Worm (Caenorhabditis elegans): ENCODE data around the gene Y38F1A.1.

- TF ChIP-seq elt-1 (tag; optimal IDR thresholded peaks at IDR 0.05; ENCODE audit: borderline replicate concordance, insufficient read depth) (no peak), ztf-11 (tag; optimal IDR thresholded peaks at IDR 0.05) (no peak), nhr-12 (tag; optimal IDR thresholded peaks at IDR 0.05) (no peak), lsy-2 (tag; optimal IDR thresholded peaks at IDR 0.05) (no peak), snpc-4 (tag; optimal IDR thresholded peaks at IDR 0.05) (no peak), ces-1 (GFP tag; optimal IDR thresholded peaks at IDR 0.05) (peak; percentile 61), blmp-1 (tag; optimal IDR thresholded peaks at IDR 0.05) (no peak), unc-62 (GFP tag; optimal IDR thresholded peaks at IDR 0.05) (no peak), elt-3 (tag; optimal IDR thresholded peaks at IDR 0.05) (no peak), nhr-28 (tag; optimal IDR thresholded peaks at IDR 0.05) (no peak), nhr-237 (tag; optimal IDR thresholded peaks at IDR 0.05) (no peak), bed-3 (GFP tag; optimal IDR thresholded peaks at IDR 0.05) (no peak)
Observed at ce11 chrII:12939161-12939560, 15.4 kb downstream of the Y38F1A.1 start.
